Worm (Caenorhabditis elegans): ENCODE measurements around the gene gpx-6.

DNA sequence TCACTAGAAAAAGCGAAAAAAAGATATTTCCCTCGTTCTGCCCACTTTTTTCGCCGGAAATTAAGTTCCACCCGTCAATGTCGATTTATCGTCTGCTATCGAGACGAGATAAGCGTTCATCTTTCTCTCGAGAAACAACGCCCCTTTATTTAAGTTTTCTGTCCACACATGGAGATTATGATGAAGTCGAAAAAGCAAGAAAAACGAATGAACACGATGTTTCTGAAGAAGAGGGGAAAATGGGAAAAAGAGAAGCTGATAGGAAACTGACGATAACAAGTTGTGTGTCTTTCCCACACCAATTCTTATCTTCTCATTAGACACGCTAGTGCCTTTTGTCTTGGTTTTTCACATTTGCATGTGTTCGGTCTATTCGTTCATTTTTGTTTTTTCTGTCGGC, 47.2 kb upstream of the gpx-6 start:
- no peak for TF ChIP-seq med-1 (GFP tag; optimal IDR thresholded peaks at IDR 0.05; ENCODE audit: insufficient read depth)
- no peak for TF ChIP-seq klf-2 (GFP tag; conservative IDR thresholded peaks at IDR 0.05)
- no peak for TF ChIP-seq tab-1 (GFP tag; IDR thresholded peaks at IDR 0.05)
- no peak for TF ChIP-seq ref-1 (GFP tag; conservative IDR thresholded peaks at IDR 0.05)
- no peak for TF ChIP-seq ztf-29 (GFP tag; IDR thresholded peaks at IDR 0.05)
- TF ChIP-seq flt-1 (GFP tag; IDR thresholded peaks at IDR 0.05): no peak
- TF ChIP-seq T22C8.4 (GFP tag; IDR thresholded peaks at IDR 0.05): no peak

Data from whole organism, midembryonic.